Fruit fly (Drosophila melanogaster) whole organism, embryonic: ENCODE data around the gene CG43897.

Experiments used
- Asciz ChIP-seq: fragments of 200-800 bp; sonication (Bioruptor generic); optimal IDR thresholded peaks from 2 replicates; lab custom pipeline; 2017; ENCODE audit warnings: missing biosample characterization, mild to moderate bottlenecking, missing genetic modification characterization, missing genetic modification reagents
- Bdp1 ChIP-seq: fragments of 200-800 bp; sonication (Bioruptor generic); optimal IDR thresholded peaks from 3 replicates; lab custom pipeline; 2016; ENCODE audit warnings: missing biosample characterization, missing genetic modification characterization
- CG10267 ChIP-seq: fragments of 200-800 bp; sonication (Bioruptor generic); optimal IDR thresholded peaks from 2 replicates; lab custom pipeline; 2018; ENCODE audit warnings: missing biosample characterization, mild to moderate bottlenecking, missing genetic modification characterization, moderate library complexity
- CG10274 ChIP-seq: fragments of 200-800 bp; sonication (Bioruptor generic); optimal IDR thresholded peaks from 3 replicates; lab custom pipeline; 2017; ENCODE audit warnings: missing biosample characterization, mild to moderate bottlenecking, missing genetic modification characterization
- CG12659 ChIP-seq: fragments of 200-800 bp; sonication (Bioruptor generic); optimal IDR thresholded peaks from 3 replicates; lab custom pipeline; 2017; ENCODE audit warnings: mild to moderate bottlenecking, missing biosample characterization, missing genetic modification reagents, missing genetic modification characterization
- CG13894 ChIP-seq: fragments of 200-800 bp; sonication (Bioruptor generic); optimal IDR thresholded peaks from 3 replicates; lab custom pipeline; 2018; ENCODE audit warnings: missing biosample characterization, mild to moderate bottlenecking, missing genetic modification characterization, moderate library complexity
- CG14014 ChIP-seq: fragments of 200-800 bp; sonication (Bioruptor generic); IDR thresholded peaks from 2 replicates; pipeline ENCODE4 v1.3.6; 2022; ENCODE audit warnings: missing biosample characterization, missing genetic modification characterization
- CG15514 ChIP-seq: fragments of 200-800 bp; sonication (Bioruptor generic); optimal IDR thresholded peaks from 3 replicates; lab custom pipeline; 2017; ENCODE audit warnings: missing biosample characterization, missing genetic modification characterization, mild to moderate bottlenecking, moderate library complexity, missing genetic modification reagents
- CG16813 ChIP-seq: fragments of 200-800 bp; sonication (Bioruptor generic); IDR thresholded peaks from 3 replicates; pipeline ENCODE4 v1.3.6; 2022; ENCODE audit warnings: missing biosample characterization, missing genetic modification characterization; ENCODE audit not compliant: partially characterized antibody
- CG17829 ChIP-seq: fragments of 200-800 bp; optimal IDR thresholded peaks from 2 replicates; lab custom pipeline; 2019; ENCODE audit warnings: missing biosample characterization, mild to moderate bottlenecking, missing genetic modification characterization, moderate library complexity
- CG18476 ChIP-seq: fragments of 200-800 bp; sonication (Bioruptor generic); optimal IDR thresholded peaks from 2 replicates; lab custom pipeline; 2016; ENCODE audit warnings: missing biosample characterization, mild to moderate bottlenecking, missing genetic modification characterization
- CG30403 ChIP-seq: fragments of 200-800 bp; sonication (Bioruptor generic); optimal IDR thresholded peaks from 3 replicates; lab custom pipeline; 2016; ENCODE audit warnings: missing biosample characterization, missing genetic modification characterization
- CG34422 ChIP-seq: fragments of 200-800 bp; sonication (Bioruptor generic); IDR thresholded peaks from 3 replicates; pipeline ENCODE4 v1.3.6; 2022; ENCODE audit warnings: missing biosample characterization, missing genetic modification characterization
- CG3995 ChIP-seq: fragments of 200-800 bp; sonication (Bioruptor generic); optimal IDR thresholded peaks from 3 replicates; lab custom pipeline; 2016; ENCODE audit warnings: missing biosample characterization, missing genetic modification characterization
- CG4854 ChIP-seq: fragments of 200-800 bp; sonication (Bioruptor generic); optimal IDR thresholded peaks from 2 replicates; lab custom pipeline; 2016; ENCODE audit warnings: missing biosample characterization, missing genetic modification characterization, inconsistent platforms
- CG9609 ChIP-seq: fragments of 200-800 bp; sonication (Bioruptor generic); optimal IDR thresholded peaks from 3 replicates; lab custom pipeline; 2016; ENCODE audit warnings: missing biosample characterization, missing genetic modification characterization
- CrebB ChIP-seq: fragments of 200-800 bp; sonication (Bioruptor generic); optimal IDR thresholded peaks from 3 replicates; lab custom pipeline; 2018; ENCODE audit warnings: missing biosample characterization, mild to moderate bottlenecking, missing genetic modification characterization
- Doc3 ChIP-seq: fragments of 200-800 bp; sonication (Bioruptor generic); IDR thresholded peaks from 3 replicates; pipeline ENCODE4 v1.3.6; 2022; ENCODE audit warnings: missing biosample characterization, missing genetic modification characterization; ENCODE audit not compliant: partially characterized antibody
- Drgx ChIP-seq: fragments of 200-800 bp; sonication (Bioruptor generic); IDR thresholded peaks from 2 replicates; pipeline ENCODE4 v1.3.6; 2022; ENCODE audit warnings: missing biosample characterization, missing genetic modification characterization
- E2f1 ChIP-seq: fragments of 200-800 bp; sonication (Bioruptor generic); IDR thresholded peaks from 2 replicates; pipeline ENCODE4 v1.3.6; 2022; ENCODE audit warnings: missing biosample characterization, missing genetic modification characterization
- Fer1 ChIP-seq: fragments of 200-800 bp; sonication (Bioruptor generic); optimal IDR thresholded peaks from 2 replicates; lab custom pipeline; 2017; ENCODE audit warnings: missing biosample characterization, mild to moderate bottlenecking, missing genetic modification characterization
- Hr39 ChIP-seq: fragments of >200 bp; optimal IDR thresholded peaks from 2 replicates; lab custom pipeline; 2017
- Med ChIP-seq: fragments of 200-800 bp; sonication (Bioruptor generic); peaks from one replicate; lab custom pipeline; 2016; ENCODE audit warnings: missing biosample characterization, missing genetic modification characterization, mild to moderate bottlenecking, inconsistent platforms, moderate library complexity
- Nf-YB ChIP-seq: fragments of 200-800 bp; sonication (Bioruptor generic); optimal IDR thresholded peaks from 3 replicates; lab custom pipeline; 2019; ENCODE audit warnings: missing biosample characterization, mild to moderate bottlenecking, missing genetic modification characterization, moderate library complexity
- Opbp ChIP-seq: fragments of 200-800 bp; sonication (Bioruptor generic); IDR thresholded peaks from 3 replicates; pipeline ENCODE4 v1.3.6; 2022; ENCODE audit warnings: missing biosample characterization, missing genetic modification characterization; ENCODE audit not compliant: partially characterized antibody
- abd-A ChIP-seq: fragments of 200-800 bp; sonication (Bioruptor generic); optimal IDR thresholded peaks from 3 replicates; lab custom pipeline; 2019; ENCODE audit warnings: missing biosample characterization, mild to moderate bottlenecking, missing genetic modification characterization, moderate library complexity
- chinmo ChIP-seq: fragments of 200-800 bp; sonication (Bioruptor generic); IDR thresholded peaks from 4 replicates; pipeline ENCODE4 v1.3.6; 2022; ENCODE audit warnings: missing biosample characterization, missing genetic modification characterization; ENCODE audit not compliant: partially characterized antibody
- dmrt99B ChIP-seq: fragments of 200-800 bp; sonication (Bioruptor generic); optimal IDR thresholded peaks from 2 replicates; lab custom pipeline; 2018; ENCODE audit warnings: missing biosample characterization, mild to moderate bottlenecking, missing genetic modification characterization, moderate library complexity
- dpn ChIP-seq, 2 experiments: fragments of 200-800 bp; sonication (Bioruptor generic); optimal IDR thresholded peaks; 3 replicates each; lab custom pipeline; 2016; ENCODE audit warnings: missing biosample characterization in 2 of 2, missing genetic modification characterization in 2 of 2
- ftz-f1 ChIP-seq: fragments of 200-800 bp; sonication (Bioruptor generic); optimal IDR thresholded peaks from 2 replicates; lab custom pipeline; 2016; ENCODE audit warnings: missing biosample characterization, missing genetic modification characterization
- knrl ChIP-seq: fragments of 200-800 bp; sonication (Bioruptor generic); IDR thresholded peaks from 3 replicates; pipeline ENCODE4 v1.3.6; 2022; ENCODE audit warnings: missing biosample characterization, missing genetic modification characterization; ENCODE audit not compliant: partially characterized antibody
- onecut ChIP-seq: fragments of 200-800 bp; sonication (Bioruptor generic); IDR thresholded peaks from 2 replicates; pipeline ENCODE4 v1.3.6; 2022; ENCODE audit warnings: missing biosample characterization, missing genetic modification characterization
- pan ChIP-seq, 4 experiments: fragments of >200 bp in 3 of 4; fragments of 200-800 bp in 1 of 4; sonication (Bioruptor generic) in 1 of 4; optimal IDR thresholded peaks in 3 of 4; IDR thresholded peaks in 1 of 4; 2 replicates each; pipeline versions ENCODE4 v1.3.6 to Lab custom; 2017 to 2022; ENCODE audit warnings: missing biosample characterization in 2 of 4, missing genetic modification characterization in 2 of 4, mixed read lengths in 1 of 4
- pfk ChIP-seq: fragments of 200-800 bp; sonication (Bioruptor generic); optimal IDR thresholded peaks from 2 replicates; lab custom pipeline; 2018; ENCODE audit warnings: missing biosample characterization, mild to moderate bottlenecking, missing genetic modification characterization, moderate library complexity
- ranshi ChIP-seq: fragments of 200-800 bp; sonication (Bioruptor generic); IDR thresholded peaks from 2 replicates; pipeline ENCODE4 v1.3.6; 2022; ENCODE audit warnings: missing biosample characterization, missing genetic modification characterization
- sc ChIP-seq, 3 experiments: fragments of >200 bp in 2 of 3; fragments of 200-800 bp in 1 of 3; sonication (Bioruptor generic) in 1 of 3; optimal IDR thresholded peaks; 2 replicates in 2 of 3; 3 replicates in 1 of 3; lab custom pipeline; 2017; ENCODE audit warnings: mild to moderate bottlenecking in 1 of 3, missing biosample characterization in 1 of 3, missing genetic modification characterization in 1 of 3, missing genetic modification reagents in 1 of 3
- sna ChIP-seq: fragments of 200-800 bp; sonication (Bioruptor generic); IDR thresholded peaks from 2 replicates; pipeline ENCODE4 v1.3.6; 2022; ENCODE audit warnings: missing biosample characterization, missing genetic modification characterization; ENCODE audit not compliant: partially characterized antibody
- sr ChIP-seq: fragments of 200-800 bp; sonication (Bioruptor generic); IDR thresholded peaks from 3 replicates; pipeline ENCODE4 v1.3.6; 2022; ENCODE audit warnings: missing biosample characterization, missing genetic modification characterization
- tll ChIP-seq, 2 experiments: fragments of 200-800 bp in 1 of 2; fragments of >200 bp in 1 of 2; sonication (Bioruptor generic) in 1 of 2; optimal IDR thresholded peaks; 2 replicates each; lab custom pipeline; 2017 to 2019; ENCODE audit warnings: missing biosample characterization in 2 of 2, missing genetic modification characterization in 2 of 2, mild to moderate bottlenecking in 1 of 2, moderate library complexity in 1 of 2
- ttk ChIP-seq: fragments of 200-800 bp; sonication (Bioruptor generic); IDR thresholded peaks from 2 replicates; pipeline ENCODE4 v2.1.2; 2022; ENCODE audit warnings: missing biosample characterization, missing genetic modification characterization
- unc-4 ChIP-seq: fragments of 200-800 bp; sonication (Bioruptor generic); IDR thresholded peaks from 2 replicates; pipeline ENCODE4 v1.3.6; 2022; ENCODE audit warnings: missing biosample characterization, missing genetic modification characterization; ENCODE audit not compliant: partially characterized antibody
- vvl ChIP-seq: fragments of 200-800 bp; sonication (Bioruptor generic); IDR thresholded peaks from 2 replicates; pipeline ENCODE4 v1.3.6; 2022; ENCODE audit warnings: missing biosample characterization, missing genetic modification characterization
- wor ChIP-seq: fragments of 200-800 bp; sonication (Bioruptor generic); IDR thresholded peaks from 2 replicates; pipeline ENCODE4 v1.3.6; 2022; ENCODE audit warnings: missing biosample characterization, missing genetic modification characterization

CG43897 gene

dm6 chr3L:9848744-9849143 is 35.1 kb downstream of the CG43897 start (continued):
- TF ChIP-seq CG13894 (tag; lab: Kevin White, UChicago) = no peak
- no peak for TF ChIP-seq Nf-YB (GFP tag; lab: Kevin White, UChicago)
- TF ChIP-seq CG15514 (GFP tag; lab: Kevin White, UChicago) = no peak
- TF ChIP-seq CG12659 (GFP tag; lab: Kevin White, UChicago) = no peak
- peak; percentile 58 for TF ChIP-seq Drgx
- no peak for TF ChIP-seq CG9609 (GFP tag; lab: Kevin White, UChicago)
- TF ChIP-seq tll (GFP tag; optimal IDR thresholded peaks at IDR 0.05; lab: Kevin White, UChicago) = no peak
- no peak for TF ChIP-seq pfk (GFP tag; lab: Kevin White, UChicago)
- TF ChIP-seq abd-A (tag; lab: Kevin White, UChicago) = no peak
- no peak for TF ChIP-seq ttk
- no peak for TF ChIP-seq Fer1
- TF ChIP-seq unc-4 (GFP tag; lab: Robert Waterston, UW) = no peak
- TF ChIP-seq Hr39 (lab: Kevin White, UChicago) = peak; percentile 65
- no peak for TF ChIP-seq vvl (GFP tag; lab: Robert Waterston, UW)
- TF ChIP-seq pan (optimal IDR thresholded peaks at IDR 0.05; lab: Kevin White, UChicago) = no peak
- no peak for TF ChIP-seq pan (GFP tag; optimal IDR thresholded peaks at IDR 0.05 in 1 of 2, IDR thresholded peaks at IDR 0.05 in 1 of 2)

dm6 chr3L:9850114-9850513 is 36.5 kb downstream of the CG43897 start:
- no peak for TF ChIP-seq CG30403 (GFP tag; lab: Kevin White, UChicago)
- TF ChIP-seq dmrt99B (tag; lab: Kevin White, UChicago) = no peak
- no peak for TF ChIP-seq CG4854 (GFP tag; lab: Kevin White, UChicago)
- no peak for TF ChIP-seq Asciz (GFP tag; lab: Kevin White, UChicago)
- no peak for TF ChIP-seq CrebB (tag; lab: Kevin White, UChicago)
- TF ChIP-seq wor (GFP tag; lab: Robert Waterston, UW) = no peak
- peak; percentile 87 for TF ChIP-seq sr (GFP tag; lab: Robert Waterston, UW)
- TF ChIP-seq sna (GFP tag; lab: Robert Waterston, UW) = no peak
- TF ChIP-seq CG3995 = no peak
- no peak for TF ChIP-seq ranshi (GFP tag; lab: Robert Waterston, UW)
- no peak for TF ChIP-seq sc (optimal IDR thresholded peaks at IDR 0.05; lab: Kevin White, UChicago)
- no peak for TF ChIP-seq sc (GFP tag; optimal IDR thresholded peaks at IDR 0.05; lab: Kevin White, UChicago)
- no peak for TF ChIP-seq E2f1
- TF ChIP-seq ftz-f1 = peak; percentile 49
- no peak for TF ChIP-seq CG10267 (tag; lab: Kevin White, UChicago)
- TF ChIP-seq Bdp1 (GFP tag; lab: Kevin White, UChicago) = no peak
- TF ChIP-seq CG34422 (GFP tag; lab: Robert Waterston, UW) = no peak
- TF ChIP-seq Opbp = no peak
- no peak for TF ChIP-seq CG10274
- no peak for TF ChIP-seq dpn (GFP tag; optimal IDR thresholded peaks at IDR 0.05; lab: Kevin White, UChicago)
- no peak for TF ChIP-seq CG16813
- 0 out of 4 replicates have a peak, but pooled peaks have one; percentile 50 for TF ChIP-seq chinmo (GFP tag; lab: Robert Waterston, UW)
- TF ChIP-seq CG17829 (tag; lab: Kevin White, UChicago) = no peak
- TF ChIP-seq CG14014 = no peak
- TF ChIP-seq Doc3 (GFP tag; lab: Robert Waterston, UW) = no peak
- no peak for TF ChIP-seq CG18476 (GFP tag; lab: Kevin White, UChicago)
- TF ChIP-seq knrl (GFP tag; lab: Robert Waterston, UW) = no peak
- TF ChIP-seq onecut (GFP tag; lab: Robert Waterston, UW) = no peak
- TF ChIP-seq Med (GFP tag; lab: Kevin White, UChicago) = peak; percentile 69
